Fruit fly (Drosophila melanogaster): Measurements from ENCODE around the gene CG11658.
A peak's percentile ranks its signal among the peaks of the same experiment; 100 is the strongest.

Gene CG11658

dm6 chr3L:11707978-11708632, at the start of gene CG11658 (continued):
- TF ChIP-seq rib (GFP tag; IDR thresholded peaks at IDR 0.05) (peak; percentile 81; the same call in 1 of the 2 replicates), Lim3 (GFP tag; IDR thresholded peaks at IDR 0.05) (no peak), Hand (GFP tag; optimal IDR thresholded peaks at IDR 0.05) (peak; percentile 44), nom (GFP tag; optimal IDR thresholded peaks at IDR 0.05) (peak; percentile 72), esg (GFP tag; conservative IDR thresholded peaks at IDR 0.05) (no peak), CG34422 (GFP tag; IDR thresholded peaks at IDR 0.05) (peak; percentile 64; the same call in 1 of the 3 replicates), Vsx1 (GFP tag; optimal IDR thresholded peaks at IDR 0.05) (no peak), CG9876 (GFP tag; optimal IDR thresholded peaks at IDR 0.05) (no peak), nau (GFP tag; optimal IDR thresholded peaks at IDR 0.05) (peak; percentile 43), CrebB (tag; optimal IDR thresholded peaks at IDR 0.05) (no peak), kni (GFP tag; optimal IDR thresholded peaks at IDR 0.05) (peak; percentile 57), Scr (GFP tag; IDR thresholded peaks at IDR 0.05; ENCODE audit: partially characterized antibody) (no peak), CG5953 (GFP tag; IDR thresholded peaks at IDR 0.05) (0 out of 2 replicates have a peak, but pooled peaks have one; percentile 9), CG4360 (GFP tag; IDR thresholded peaks at IDR 0.05) (no peak), Xbp1 (GFP tag; optimal IDR thresholded peaks at IDR 0.05) (no peak), CG7271 (tag; optimal IDR thresholded peaks at IDR 0.05) (no peak), HLH3B (GFP tag; IDR thresholded peaks at IDR 0.05) (no peak; the same call in 1 of the 2 replicates), Hr51 (GFP tag; optimal IDR thresholded peaks at IDR 0.05) (no peak), NC2β (GFP tag; optimal IDR thresholded peaks at IDR 0.05) (no peak), luna (GFP tag; optimal IDR thresholded peaks at IDR 0.05) (no peak), cwo (GFP tag; optimal IDR thresholded peaks at IDR 0.05) (peak; percentile 12), eyg (GFP tag; optimal IDR thresholded peaks at IDR 0.05) (peak; percentile 59), CG31365 (tag; optimal IDR thresholded peaks at IDR 0.05) (no peak), CG3281 (GFP tag; optimal IDR thresholded peaks at IDR 0.05) (peak; percentile 5), CG9727 (GFP tag; optimal IDR thresholded peaks at IDR 0.05) (no peak), Max (GFP tag; optimal IDR thresholded peaks at IDR 0.05) (peak; percentile 26), CG31224 (GFP tag; IDR thresholded peaks at IDR 0.05) (no peak), CG7556 (GFP tag; optimal IDR thresholded peaks at IDR 0.05) (peak; percentile 13), CG3065 (GFP tag; optimal IDR thresholded peaks at IDR 0.05) (no peak), Sox100B (GFP tag; optimal IDR thresholded peaks at IDR 0.05) (no peak), tx (GFP tag; optimal IDR thresholded peaks at IDR 0.05) (no peak)

DNA sequence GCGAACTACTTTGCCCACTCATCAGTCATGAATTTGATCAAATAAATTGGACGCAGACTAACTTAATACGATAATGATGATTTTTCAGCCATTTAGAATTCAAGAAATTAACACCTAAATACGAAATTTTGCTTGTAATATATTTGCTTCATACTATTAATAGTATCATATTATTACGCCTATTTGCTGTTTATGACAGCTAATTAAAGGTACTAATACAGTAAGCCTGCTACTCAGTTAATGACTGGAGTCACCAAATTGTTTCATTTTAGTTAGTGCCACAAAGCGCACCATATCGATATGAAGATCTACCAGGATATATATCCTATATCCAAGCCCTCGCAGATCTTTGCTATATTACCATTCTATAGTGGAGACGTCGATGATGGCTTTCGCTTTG, 42.7 kb upstream of the CG11658 start, which contains the start of gene Gr68a:
Gr68a (plus strand) TSS at position 301 of the 400 bp plus-strand sequence.
- no peak for TF ChIP-seq Max (GFP tag; optimal IDR thresholded peaks at IDR 0.05)
- no peak for TF ChIP-seq CG17359 (tag; optimal IDR thresholded peaks at IDR 0.05)
- no peak for TF ChIP-seq chn (GFP tag; optimal IDR thresholded peaks at IDR 0.05)
- no peak for TF ChIP-seq tap (tag; optimal IDR thresholded peaks at IDR 0.05)
- TF ChIP-seq CG10366 (GFP tag; IDR thresholded peaks at IDR 0.05): no peak
- no peak for TF ChIP-seq CG2202 (tag; optimal IDR thresholded peaks at IDR 0.05)
- TF ChIP-seq CG12219 (GFP tag; optimal IDR thresholded peaks at IDR 0.05): no peak
- no peak for TF ChIP-seq HmgZ (tag; optimal IDR thresholded peaks at IDR 0.05)
- no peak for TF ChIP-seq CG4282 (GFP tag; optimal IDR thresholded peaks at IDR 0.05)
- no peak for TF ChIP-seq ATbp (GFP tag; optimal IDR thresholded peaks at IDR 0.05)
- TF ChIP-seq CG9817 (tag; optimal IDR thresholded peaks at IDR 0.05): no peak
- no peak for TF ChIP-seq Trl (optimal IDR thresholded peaks at IDR 0.05)
- TF ChIP-seq Trl (GFP tag; optimal IDR thresholded peaks at IDR 0.05): no peak
- no peak for TF ChIP-seq onecut (GFP tag; IDR thresholded peaks at IDR 0.05)
- no peak for TF ChIP-seq CG10565 (GFP tag; optimal IDR thresholded peaks at IDR 0.05)
- no peak for TF ChIP-seq tgo (GFP tag; IDR thresholded peaks at IDR 0.05)
- no peak for TF ChIP-seq vfl (GFP tag; optimal IDR thresholded peaks at IDR 0.05)
- no peak for TF ChIP-seq CG17802 (tag; optimal IDR thresholded peaks at IDR 0.05)

Data from whole organism, embryonic.